Worm (Caenorhabditis elegans) whole organism, young adult: Measurements from ENCODE around the gene slo-1.

Experiments
- B0336.3 ChIP-seq: fragments of 200-800 bp; sonication (Bioruptor generic); IDR thresholded peaks from 2 replicates; pipeline ENCODE4 v1.3.6; 2022; ENCODE audit warnings: missing genetic modification characterization, missing compliant biosample characterization
- Y53G8AR.9 ChIP-seq: fragments of 200-800 bp; sonication (Bioruptor generic); conservative IDR thresholded peaks from 2 replicates; pipeline ENCODE4 v1.3.6; 2022; ENCODE audit warnings: missing genetic modification reagents, missing genetic modification characterization, missing compliant biosample characterization
- Y95B8A.8 ChIP-seq: fragments of 200-800 bp; sonication (Bioruptor generic); IDR thresholded peaks from 2 replicates; pipeline ENCODE4 v1.3.6; 2022; ENCODE audit warnings: missing genetic modification reagents, missing genetic modification characterization, missing compliant biosample characterization
- bed-1 ChIP-seq: fragments of 200-800 bp; sonication (Bioruptor generic); IDR thresholded peaks from 2 replicates; pipeline ENCODE4 v1.3.6; 2022; ENCODE audit warnings: missing genetic modification reagents, missing genetic modification characterization, missing compliant biosample characterization
- ceh-100 ChIP-seq: fragments of 200-800 bp; sonication (Bioruptor generic); IDR thresholded peaks from 2 replicates; pipeline ENCODE4 v1.3.6; 2022; ENCODE audit warnings: missing genetic modification reagents, missing genetic modification characterization, missing compliant biosample characterization
- die-1 ChIP-seq: sonication (generic microtip); optimal IDR thresholded peaks from 2 replicates; lab custom pipeline; 2016; ENCODE audit warnings: missing genotype, mild to moderate bottlenecking, missing genetic modification characterization, missing compliant biosample characterization
- gei-17 ChIP-seq: fragments of 200-800 bp; sonication (Bioruptor generic); optimal IDR thresholded peaks from 2 replicates; lab custom pipeline; 2018; ENCODE audit warnings: mild to moderate bottlenecking, missing genetic modification characterization, missing compliant biosample characterization
- hmg-20 ChIP-seq: fragments of 200-800 bp; sonication (Bioruptor generic); IDR thresholded peaks from 2 replicates; pipeline ENCODE4 v1.3.6; 2022; ENCODE audit warnings: missing genetic modification reagents, missing genetic modification characterization, missing compliant biosample characterization
- nhr-80 ChIP-seq: sonication (generic microtip); optimal IDR thresholded peaks from 2 replicates; lab custom pipeline; 2016; ENCODE audit warnings: missing genetic modification characterization, missing compliant biosample characterization
- pha-4 ChIP-seq: fragments of 150-350 bp; sonication (generic microtip); optimal IDR thresholded peaks from 2 replicates; lab custom pipeline; 2014; ENCODE audit warnings: missing biosample characterization, missing genetic modification reagents, missing genetic modification characterization
- sea-2 ChIP-seq: fragments of 200-800 bp; sonication (Bioruptor generic); IDR thresholded peaks from 2 replicates; pipeline ENCODE4 v1.3.6; 2022; ENCODE audit warnings: missing genetic modification characterization, missing compliant biosample characterization
- tlf-1 ChIP-seq: fragments of 200-800 bp; sonication (Bioruptor generic); optimal IDR thresholded peaks from 2 replicates; lab custom pipeline; 2018; ENCODE audit warnings: mild to moderate bottlenecking, missing genetic modification characterization, missing compliant biosample characterization
- unc-130 ChIP-seq: sonication (generic microtip); optimal IDR thresholded peaks from 2 replicates; lab custom pipeline; 2016; ENCODE audit warnings: missing genetic modification reagents, missing genetic modification characterization, missing compliant biosample characterization
- unc-62 ChIP-seq: fragments of 150-350 bp; optimal IDR thresholded peaks from 2 replicates; lab custom pipeline; 2014; ENCODE audit warnings: missing biosample characterization, missing genetic modification reagents, missing genetic modification characterization

- no peak for TF ChIP-seq B0336.3 (GFP tag; lab: Robert Waterston, UW)
- TF ChIP-seq ceh-100 (GFP tag; lab: Robert Waterston, UW) = no peak
- no peak for TF ChIP-seq Y53G8AR.9 (GFP tag; lab: Robert Waterston, UW)
- TF ChIP-seq unc-62 (GFP tag; lab: Kevin White, UChicago) = no peak
- TF ChIP-seq hmg-20 (GFP tag; lab: Robert Waterston, UW) = no peak
- TF ChIP-seq sea-2 (GFP tag; lab: Robert Waterston, UW) = no peak
- TF ChIP-seq pha-4 (tag; lab: Kevin White, UChicago) = no peak
- TF ChIP-seq unc-130 (GFP tag; lab: Kevin White, UChicago) = no peak
- TF ChIP-seq nhr-80 (tag; lab: Kevin White, UChicago) = no peak
- no peak for TF ChIP-seq Y95B8A.8 (GFP tag; lab: Robert Waterston, UW)
- no peak for TF ChIP-seq die-1 (tag; lab: Kevin White, UChicago)
- no peak for TF ChIP-seq tlf-1 (GFP tag; lab: Kevin White, UChicago)
- TF ChIP-seq gei-17 (GFP tag; lab: Kevin White, UChicago) = no peak
- no peak for TF ChIP-seq bed-1 (GFP tag; lab: Robert Waterston, UW)
Measured at ce11 chrV:18504610-18505009, 12.5 kb downstream of the slo-1 start.
